Fruit fly (Drosophila melanogaster): Measurements from ENCODE around the gene ND-42.

The ND-42 gene

dm6 chr3R:22034160-22034742, 6.7 kb downstream of the ND-42 start, which contains the start of the genes CG45099, CG6015, pit and Fadd (continued):
- TF ChIP-seq twi (tag; optimal IDR thresholded peaks at IDR 0.05) (no peak), Ets97D (GFP tag; optimal IDR thresholded peaks at IDR 0.05) (peak; percentile 63), PHDP (tag; optimal IDR thresholded peaks at IDR 0.05) (no peak), CG3065 (GFP tag; optimal IDR thresholded peaks at IDR 0.05) (no peak), lmd (GFP tag; IDR thresholded peaks at IDR 0.05) (no peak), jigr1 (GFP tag; IDR thresholded peaks at IDR 0.05) (no peak), CG4424 (GFP tag; optimal IDR thresholded peaks at IDR 0.05) (no peak), CG12104 (GFP tag; optimal IDR thresholded peaks at IDR 0.05) (no peak), CG2120 (GFP tag; optimal IDR thresholded peaks at IDR 0.05) (peak; percentile 42), run (tag; optimal IDR thresholded peaks at IDR 0.05) (no peak), CG12769 (tag; optimal IDR thresholded peaks at IDR 0.05) (no peak), fd64A (GFP tag; optimal IDR thresholded peaks at IDR 0.05) (no peak), CG6813 (GFP tag; optimal IDR thresholded peaks at IDR 0.05) (no peak), CG32532 (GFP tag; IDR thresholded peaks at IDR 0.05) (no peak), Myb (GFP tag; optimal IDR thresholded peaks at IDR 0.05) (peak; percentile 25), toy (GFP tag; IDR thresholded peaks at IDR 0.05) (no peak), zf30C (GFP tag; optimal IDR thresholded peaks at IDR 0.05) (no peak), Doc2 (GFP tag; IDR thresholded peaks at IDR 0.05) (no peak), GATAe (GFP tag; conservative IDR thresholded peaks at IDR 0.05) (no peak), CG17568 (GFP tag; optimal IDR thresholded peaks at IDR 0.05) (no peak), CG7839 (tag; optimal IDR thresholded peaks at IDR 0.05) (no peak), CG14860 (GFP tag; IDR thresholded peaks at IDR 0.05; ENCODE audit: partially characterized antibody) (peak; percentile 65; the same call in 2 of the 3 replicates), D (optimal IDR thresholded peaks at IDR 0.05) (peak; percentile 9), D (GFP tag; optimal IDR thresholded peaks at IDR 0.05) (no peak), CG9797 (GFP tag; optimal IDR thresholded peaks at IDR 0.05) (peak; percentile 83), CG6175 (GFP tag; IDR thresholded peaks at IDR 0.05) (no peak), ind (GFP tag; optimal IDR thresholded peaks at IDR 0.05) (no peak), CHES-1-like (GFP tag; optimal IDR thresholded peaks at IDR 0.05) (no peak), CG15479 (GFP tag; optimal IDR thresholded peaks at IDR 0.05) (peak; percentile 31), CG7928 (GFP tag; optimal IDR thresholded peaks at IDR 0.05) (peak; percentile 64), Sry-β (GFP tag; optimal IDR thresholded peaks at IDR 0.05) (no peak), CG32772 (GFP tag; IDR thresholded peaks at IDR 0.05) (no peak), CG34422 (GFP tag; IDR thresholded peaks at IDR 0.05) (no peak), ham (GFP tag; IDR thresholded peaks at IDR 0.05) (no peak), CG7556 (GFP tag; optimal IDR thresholded peaks at IDR 0.05) (no peak), CG14441 (GFP tag; IDR thresholded peaks at IDR 0.05) (no peak), CG6254 (GFP tag; optimal IDR thresholded peaks at IDR 0.05) (no peak), Dip3 (GFP tag; optimal IDR thresholded peaks at IDR 0.05) (no peak), gsb-n (tag; optimal IDR thresholded peaks at IDR 0.05) (no peak), lbe (GFP tag; optimal IDR thresholded peaks at IDR 0.05) (no peak), CG3163 (GFP tag; optimal IDR thresholded peaks at IDR 0.05) (no peak), Hey (tag; optimal IDR thresholded peaks at IDR 0.05) (no peak), Ravus (GFP tag; IDR thresholded peaks at IDR 0.05) (no peak), Ets65A (GFP tag) (peak; percentile 22), CG34224 (GFP tag; IDR thresholded peaks at IDR 0.05; ENCODE audit: partially characterized antibody) (peak; percentile 75), Mes4 (GFP tag; optimal IDR thresholded peaks at IDR 0.05) (no peak), dm (GFP tag; optimal IDR thresholded peaks at IDR 0.05) (peak; percentile 40), sc (optimal IDR thresholded peaks at IDR 0.05) (no peak), sc (GFP tag; optimal IDR thresholded peaks at IDR 0.05) (no peak), CG34376 (GFP tag; optimal IDR thresholded peaks at IDR 0.05) (no peak), tx (GFP tag; optimal IDR thresholded peaks at IDR 0.05) (no peak), CG15696 (tag; optimal IDR thresholded peaks at IDR 0.05) (peak; percentile 11)

Data from whole organism, embryonic.